Worm (Caenorhabditis elegans) whole organism, young adult: Measurements from ENCODE around the gene C27A7.3.

Experiments
- F49E8.2 ChIP-seq: sonication (generic microtip); optimal IDR thresholded peaks from 3 replicates; lab custom pipeline; 2017; ENCODE audit warnings: missing genetic modification characterization, mild to moderate bottlenecking, missing compliant biosample characterization, antibody characterized with exemption, moderate library complexity; ENCODE audit not compliant: insufficient read depth
- Y53F4B.3 ChIP-seq: fragments of 200-800 bp; sonication (Bioruptor generic); IDR thresholded peaks from 2 replicates; pipeline ENCODE4 v1.3.6; 2022; ENCODE audit warnings: missing genetic modification reagents, missing genetic modification characterization, missing compliant biosample characterization
- gei-17 ChIP-seq: fragments of 200-800 bp; sonication (Bioruptor generic); optimal IDR thresholded peaks from 2 replicates; lab custom pipeline; 2018; ENCODE audit warnings: mild to moderate bottlenecking, missing genetic modification characterization, missing compliant biosample characterization
- nfya-1 ChIP-seq: sonication (generic microtip); optimal IDR thresholded peaks from 2 replicates; lab custom pipeline; 2017; ENCODE audit warnings: antibody characterized with exemption, missing compliant biosample characterization, missing genetic modification characterization, borderline replicate concordance; ENCODE audit not compliant: insufficient read depth
- nfyb-1 ChIP-seq: fragments of 200-800 bp; sonication (Bioruptor generic); IDR thresholded peaks from 2 replicates; pipeline ENCODE4 v1.3.6; 2022; ENCODE audit warnings: missing genetic modification reagents, missing genetic modification characterization, missing compliant biosample characterization
- rpc-1 ChIP-seq, 2 experiments: fragments of 150-350 bp in 1 of 2; sonication (generic microtip) in 1 of 2; optimal IDR thresholded peaks; 2 replicates each; lab custom pipeline; 2014 to 2018; ENCODE audit warnings: missing biosample characterization in 1 of 2, missing genetic modification characterization in 1 of 2, missing genetic modification reagents in 1 of 2, missing genotype in 1 of 2

ce11 chrV:12098123-12098522 is 42.6 kb upstream of the C27A7.3 start, which contains the start of gene nhr-209:
- no peak for TF ChIP-seq rpc-1 (optimal IDR thresholded peaks at IDR 0.05; lab: Kevin White, UChicago)
- TF ChIP-seq rpc-1 (tag; optimal IDR thresholded peaks at IDR 0.05; lab: Kevin White, UChicago): no peak
- TF ChIP-seq F49E8.2 (tag; lab: Kevin White, UChicago): no peak
- TF ChIP-seq Y53F4B.3 (GFP tag; lab: Robert Waterston, UW): no peak
- no peak for TF ChIP-seq gei-17 (GFP tag; lab: Kevin White, UChicago)
- TF ChIP-seq nfya-1 (tag; lab: Kevin White, UChicago): no peak
- no peak for TF ChIP-seq nfyb-1
